Fruit fly (Drosophila melanogaster) whole organism, embryonic: ENCODE data around the gene fz.

Experiments used
- Atf3 ChIP-seq: fragments of 200-800 bp; sonication (Bioruptor generic); optimal IDR thresholded peaks from 3 replicates; lab custom pipeline; 2016; ENCODE audit warnings: missing biosample characterization, missing genetic modification characterization
- CG10462 ChIP-seq: fragments of 200-800 bp; sonication (Bioruptor generic); optimal IDR thresholded peaks from 2 replicates; lab custom pipeline; 2016; ENCODE audit warnings: missing biosample characterization, missing genetic modification characterization
- CG12744 ChIP-seq: fragments of 200-800 bp; sonication (Bioruptor generic); optimal IDR thresholded peaks from 2 replicates; lab custom pipeline; 2016; ENCODE audit warnings: missing biosample characterization, missing genetic modification characterization
- CG13894 ChIP-seq: fragments of 200-800 bp; sonication (Bioruptor generic); optimal IDR thresholded peaks from 3 replicates; lab custom pipeline; 2018; ENCODE audit warnings: missing biosample characterization, mild to moderate bottlenecking, missing genetic modification characterization, moderate library complexity
- CG14860 ChIP-seq: fragments of 200-800 bp; sonication (Bioruptor generic); IDR thresholded peaks from 3 replicates; pipeline ENCODE4 v1.3.6; 2022; ENCODE audit warnings: missing biosample characterization, missing genetic modification characterization; ENCODE audit not compliant: partially characterized antibody
- CG15601 ChIP-seq: fragments of 200-800 bp; sonication (Bioruptor generic); optimal IDR thresholded peaks from 3 replicates; lab custom pipeline; 2019; ENCODE audit warnings: missing biosample characterization, mild to moderate bottlenecking, missing genetic modification characterization, moderate library complexity
- CG16813 ChIP-seq: fragments of 200-800 bp; sonication (Bioruptor generic); IDR thresholded peaks from 3 replicates; pipeline ENCODE4 v1.3.6; 2022; ENCODE audit warnings: missing biosample characterization, missing genetic modification characterization; ENCODE audit not compliant: partially characterized antibody
- CG1792 ChIP-seq: fragments of 200-800 bp; sonication (Bioruptor generic); optimal IDR thresholded peaks from 2 replicates; lab custom pipeline; 2016; ENCODE audit warnings: missing biosample characterization, missing genetic modification characterization
- CG2199 ChIP-seq: fragments of 200-800 bp; sonication (Bioruptor generic); IDR thresholded peaks from 3 replicates; pipeline ENCODE4 v1.3.6; 2022; ENCODE audit warnings: missing biosample characterization, missing genetic modification characterization
- CG33213 ChIP-seq: fragments of 200-800 bp; sonication (Bioruptor generic); optimal IDR thresholded peaks from 3 replicates; lab custom pipeline; 2016; ENCODE audit warnings: missing biosample characterization, missing genetic modification characterization
- CG42726 ChIP-seq: fragments of 200-800 bp; sonication (Bioruptor generic); IDR thresholded peaks from 2 replicates; pipeline ENCODE4 v1.3.6; 2022; ENCODE audit warnings: missing biosample characterization, missing genetic modification characterization; ENCODE audit not compliant: partially characterized antibody
- CG6689 ChIP-seq: fragments of 200-800 bp; sonication (Bioruptor generic); IDR thresholded peaks from 2 replicates; pipeline ENCODE4 v1.3.6; 2022; ENCODE audit warnings: missing biosample characterization, missing genetic modification characterization
- CG7556 ChIP-seq: fragments of 200-800 bp; sonication (Bioruptor generic); optimal IDR thresholded peaks from 2 replicates; lab custom pipeline; 2017; ENCODE audit warnings: missing biosample characterization, mild to moderate bottlenecking, missing genetic modification characterization
- CG8388 ChIP-seq: fragments of 200-800 bp; sonication (Bioruptor generic); optimal IDR thresholded peaks from 2 replicates; lab custom pipeline; 2019; ENCODE audit warnings: missing biosample characterization, mild to moderate bottlenecking, missing genetic modification characterization, moderate library complexity
- CG9797 ChIP-seq: fragments of 200-800 bp; sonication (Bioruptor generic); optimal IDR thresholded peaks from 3 replicates; lab custom pipeline; 2018; ENCODE audit warnings: missing biosample characterization, mild to moderate bottlenecking, missing genetic modification characterization
- CTCF ChIP-seq: fragments of 200-800 bp; sonication (Bioruptor generic); optimal IDR thresholded peaks from 2 replicates; lab custom pipeline; 2017; ENCODE audit warnings: missing biosample characterization, mild to moderate bottlenecking, missing genetic modification characterization, moderate library complexity
- Doc3 ChIP-seq: fragments of 200-800 bp; sonication (Bioruptor generic); IDR thresholded peaks from 3 replicates; pipeline ENCODE4 v1.3.6; 2022; ENCODE audit warnings: missing biosample characterization, missing genetic modification characterization; ENCODE audit not compliant: partially characterized antibody
- E2f2 ChIP-seq: fragments of 200-800 bp; sonication (Bioruptor generic); IDR thresholded peaks from 2 replicates; pipeline ENCODE4 v1.3.6; 2022; ENCODE audit warnings: missing biosample characterization, missing genetic modification characterization
- H15 ChIP-seq: fragments of 200-800 bp; sonication (Bioruptor generic); IDR thresholded peaks from 3 replicates; pipeline ENCODE4 v1.3.6; 2022; ENCODE audit warnings: missing biosample characterization, missing genetic modification characterization
- Med ChIP-seq: fragments of 200-800 bp; sonication (Bioruptor generic); peaks from one replicate; lab custom pipeline; 2016; ENCODE audit warnings: missing biosample characterization, missing genetic modification characterization, mild to moderate bottlenecking, inconsistent platforms, moderate library complexity
- PHDP ChIP-seq: fragments of 200-800 bp; sonication (Bioruptor generic); optimal IDR thresholded peaks from 3 replicates; lab custom pipeline; 2018; ENCODE audit warnings: missing biosample characterization, mild to moderate bottlenecking, missing genetic modification characterization, moderate library complexity
- Pdp1 ChIP-seq, 2 experiments: fragments of 200-800 bp; sonication (Bioruptor generic); optimal IDR thresholded peaks; 3 replicates each; lab custom pipeline; 2016; ENCODE audit warnings: missing biosample characterization in 2 of 2, missing genetic modification characterization in 2 of 2, mild to moderate bottlenecking in 1 of 2, moderate library complexity in 1 of 2
- ara ChIP-seq: fragments of 200-800 bp; sonication (Bioruptor generic); IDR thresholded peaks from 2 replicates; pipeline ENCODE4 v1.3.6; 2022; ENCODE audit warnings: missing biosample characterization, missing genetic modification characterization
- ash1 ChIP-seq: fragments of 200-800 bp; sonication (Bioruptor generic); optimal IDR thresholded peaks from 2 replicates; lab custom pipeline; 2018; ENCODE audit warnings: missing biosample characterization, mild to moderate bottlenecking, missing genetic modification characterization
- cas ChIP-seq: fragments of 200-800 bp; sonication (Bioruptor generic); IDR thresholded peaks from 2 replicates; pipeline ENCODE4 v1.3.6; 2022; ENCODE audit warnings: missing biosample characterization, missing genetic modification characterization
- cg ChIP-seq: fragments of 200-800 bp; sonication (Bioruptor generic); optimal IDR thresholded peaks from 3 replicates; lab custom pipeline; 2019; ENCODE audit warnings: missing biosample characterization, mild to moderate bottlenecking, missing genetic modification characterization, moderate library complexity
- chn ChIP-seq: fragments of 200-800 bp; sonication (Bioruptor generic); optimal IDR thresholded peaks from 2 replicates; lab custom pipeline; 2016; ENCODE audit warnings: missing biosample characterization, missing genetic modification characterization
- crp ChIP-seq, 2 experiments: fragments of 200-800 bp; sonication (Bioruptor generic); optimal IDR thresholded peaks; 2 replicates in 1 of 2; 3 replicates in 1 of 2; lab custom pipeline; 2017; ENCODE audit warnings: missing biosample characterization in 2 of 2, missing genetic modification characterization in 2 of 2, mild to moderate bottlenecking in 1 of 2, moderate library complexity in 1 of 2
- dmrt99B ChIP-seq: fragments of 200-800 bp; sonication (Bioruptor generic); optimal IDR thresholded peaks from 2 replicates; lab custom pipeline; 2018; ENCODE audit warnings: missing biosample characterization, mild to moderate bottlenecking, missing genetic modification characterization, moderate library complexity
- eyg ChIP-seq: fragments of 200-800 bp; sonication (Bioruptor generic); optimal IDR thresholded peaks from 3 replicates; lab custom pipeline; 2016; ENCODE audit warnings: missing biosample characterization, missing genetic modification characterization
- gem ChIP-seq: fragments of 200-800 bp; sonication (Bioruptor generic); optimal IDR thresholded peaks from 2 replicates; lab custom pipeline; 2019; ENCODE audit warnings: missing biosample characterization, mild to moderate bottlenecking, missing genetic modification characterization, moderate library complexity
- hkb ChIP-seq, 2 experiments: fragments of 200-800 bp in 1 of 2; fragments of >200 bp in 1 of 2; sonication (Bioruptor generic) in 1 of 2; IDR thresholded peaks in 1 of 2; optimal IDR thresholded peaks in 1 of 2; 2 replicates each; pipeline versions ENCODE4 v1.3.6 to Lab custom; 2017 to 2022; ENCODE audit warnings: missing biosample characterization in 1 of 2, missing genetic modification characterization in 1 of 2
- oc ChIP-seq: fragments of 200-800 bp; sonication (Bioruptor generic); optimal IDR thresholded peaks from 2 replicates; lab custom pipeline; 2018; ENCODE audit warnings: missing biosample characterization, mild to moderate bottlenecking, missing genetic modification characterization, moderate library complexity
- peb ChIP-seq: fragments of 200-800 bp; sonication (Bioruptor generic); IDR thresholded peaks from 2 replicates; pipeline ENCODE4 v1.3.6; 2022; ENCODE audit warnings: missing biosample characterization, missing genetic modification characterization
- pita ChIP-seq: fragments of 200-800 bp; sonication (Bioruptor generic); optimal IDR thresholded peaks from 2 replicates; lab custom pipeline; 2017; ENCODE audit warnings: missing biosample characterization, mild to moderate bottlenecking, missing genetic modification characterization
- pzg ChIP-seq: fragments of 200-800 bp; sonication (Bioruptor generic); optimal IDR thresholded peaks from 3 replicates; lab custom pipeline; 2018; ENCODE audit warnings: missing biosample characterization, mild to moderate bottlenecking, missing genetic modification characterization, moderate library complexity
- salm ChIP-seq: fragments of 200-800 bp; sonication (Bioruptor generic); optimal IDR thresholded peaks from 2 replicates; lab custom pipeline; 2018; ENCODE audit warnings: missing biosample characterization, mild to moderate bottlenecking, missing genetic modification characterization
- sens ChIP-seq: fragments of 200-800 bp; sonication (Bioruptor generic); peaks from one replicate; lab custom pipeline; 2016; ENCODE audit warnings: missing biosample characterization, missing genetic modification characterization
- seq ChIP-seq: fragments of 200-800 bp; sonication (Bioruptor generic); IDR thresholded peaks from 2 replicates; pipeline ENCODE4 v1.3.6; 2022; ENCODE audit warnings: missing biosample characterization, missing genetic modification characterization
- slou ChIP-seq: fragments of 200-800 bp; sonication (Bioruptor generic); optimal IDR thresholded peaks from 3 replicates; lab custom pipeline; 2016; ENCODE audit warnings: missing biosample characterization, missing genetic modification characterization
- stwl ChIP-seq: fragments of 200-800 bp; sonication (Bioruptor generic); optimal IDR thresholded peaks from 3 replicates; lab custom pipeline; 2018; ENCODE audit warnings: missing biosample characterization, mild to moderate bottlenecking, missing genetic modification characterization, moderate library complexity
- vvl ChIP-seq: fragments of 200-800 bp; sonication (Bioruptor generic); IDR thresholded peaks from 2 replicates; pipeline ENCODE4 v1.3.6; 2022; ENCODE audit warnings: missing biosample characterization, missing genetic modification characterization

The fz gene

dm6 chr3L:14229481-14229880 lies 44.7 kb upstream of the fz start (continued):
- TF ChIP-seq CG14860 (GFP tag; lab: Robert Waterston, UW) (no peak), eyg (GFP tag; lab: Kevin White, UChicago) (no peak), pzg (GFP tag; lab: Kevin White, UChicago) (no peak), oc (no peak), CG6689 (no peak), CG15601 (tag; lab: Kevin White, UChicago) (no peak), salm (tag; lab: Kevin White, UChicago) (no peak), crp (GFP tag; optimal IDR thresholded peaks at IDR 0.05; lab: Kevin White, UChicago) (no peak)

dm6 chr3L:14233169-14233568 lies 41.0 kb upstream of the fz start, which contains the start of gene CG7924:
TSS of gene CG7924 (plus strand) at chr3L:14233469.
- TF ChIP-seq Pdp1 (GFP tag; optimal IDR thresholded peaks at IDR 0.05; lab: Kevin White, UChicago) (peak in 1 of 2 experiments; percentile 62), chn (no peak), Med (GFP tag; lab: Kevin White, UChicago) (peak; percentile 38)

dm6 chr3L:14235820-14236219 lies 38.3 kb upstream of the fz start, which contains the start of gene CG34244:
TSS of gene CG34244 (minus strand) at chr3L:14235941.
- peak; percentile 93 for TF ChIP-seq vvl (GFP tag; lab: Robert Waterston, UW)
- no peak for TF ChIP-seq CG8388 (GFP tag; lab: Kevin White, UChicago)
- TF ChIP-seq CG13894 (tag; lab: Kevin White, UChicago) = no peak
- TF ChIP-seq Atf3 = no peak
- TF ChIP-seq Med (GFP tag; lab: Kevin White, UChicago) = peak; percentile 67
- TF ChIP-seq E2f2 (GFP tag; lab: Robert Waterston, UW) = 0 out of 2 replicates have a peak, but pooled peaks have one; percentile 5
- no peak for TF ChIP-seq CG16813 (GFP tag; lab: Robert Waterston, UW)
- TF ChIP-seq CG42726 (GFP tag; lab: Robert Waterston, UW) = peak; percentile 18; the same call in 1 of the 2 replicates
- no peak for TF ChIP-seq pita (GFP tag; lab: Kevin White, UChicago)
- no peak for TF ChIP-seq CG9797 (GFP tag; lab: Kevin White, UChicago)
- TF ChIP-seq CG1792 (GFP tag; lab: Kevin White, UChicago) = no peak
- TF ChIP-seq Doc3 (GFP tag; lab: Robert Waterston, UW) = no peak
- TF ChIP-seq gem = peak; percentile 5
- peak; percentile 11; the same call in 1 of the 2 replicates for TF ChIP-seq seq
- peak; percentile 9 for TF ChIP-seq CG33213 (GFP tag; lab: Kevin White, UChicago)
- TF ChIP-seq ara (GFP tag; lab: Robert Waterston, UW) = no peak
- TF ChIP-seq CG10462 (GFP tag; lab: Kevin White, UChicago) = no peak
- TF ChIP-seq dmrt99B (tag; lab: Kevin White, UChicago) = no peak
- 0 out of 3 replicates have a peak, but pooled peaks have one; percentile 48 for TF ChIP-seq CG2199 (GFP tag; lab: Robert Waterston, UW)
- no peak for TF ChIP-seq hkb (optimal IDR thresholded peaks at IDR 0.05; lab: Kevin White, UChicago)
- TF ChIP-seq hkb (GFP tag; IDR thresholded peaks at IDR 0.05; lab: Robert Waterston, UW) = 0 out of 2 replicates have a peak, but pooled peaks have one; percentile 12
- no peak for TF ChIP-seq slou (GFP tag; lab: Kevin White, UChicago)
- peak; percentile 60 for TF ChIP-seq CG12744 (GFP tag; lab: Kevin White, UChicago)
- TF ChIP-seq CG15601 (tag; lab: Kevin White, UChicago) = peak; percentile 46
- peak; percentile 77 for TF ChIP-seq stwl (tag; lab: Kevin White, UChicago)
- TF ChIP-seq H15 (GFP tag; lab: Robert Waterston, UW) = no peak
- no peak for TF ChIP-seq CG7556 (GFP tag; lab: Kevin White, UChicago)
- no peak for TF ChIP-seq ash1 (GFP tag; lab: Kevin White, UChicago)
- peak in 1 of 2 experiments; percentile 12 for TF ChIP-seq Pdp1 (GFP tag; optimal IDR thresholded peaks at IDR 0.05; lab: Kevin White, UChicago)
- peak; percentile 63 for TF ChIP-seq sens (GFP tag; lab: Kevin White, UChicago)
- no peak for TF ChIP-seq peb
- no peak for TF ChIP-seq cg (GFP tag; lab: Kevin White, UChicago)
- TF ChIP-seq CTCF (GFP tag; lab: Kevin White, UChicago) = peak; percentile 95
- TF ChIP-seq PHDP (tag; lab: Kevin White, UChicago) = peak; percentile 10
- no peak for TF ChIP-seq cas (GFP tag; lab: Robert Waterston, UW)
